Worm (Caenorhabditis elegans): ENCODE results near the gene F25E5.2.

F25E5.2 gene

DNA sequence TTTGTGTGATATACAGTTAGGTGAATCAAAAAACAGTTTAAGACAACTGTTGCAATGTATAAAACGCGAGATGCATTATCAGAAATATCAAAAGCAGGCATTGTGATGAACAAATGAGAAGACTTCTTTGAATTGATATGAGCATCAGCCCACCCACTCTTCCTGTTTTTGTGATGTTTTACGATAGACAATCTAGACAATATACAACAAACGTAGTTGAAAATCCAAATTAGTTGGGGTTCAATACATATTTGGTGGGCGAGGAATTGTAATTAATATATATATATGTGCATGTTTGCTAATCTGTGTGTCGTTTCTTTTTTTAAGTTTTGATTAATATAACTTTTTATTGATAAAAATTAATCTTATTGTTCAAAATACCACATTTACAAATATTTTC, 17.7 kb downstream of the F25E5.2 start, which contains the start of gene str-28:
Gene str-28, minus strand, starts transcription at position 101 of the 400 bp plus-strand sequence.
- no peak for TF ChIP-seq sea-2 (GFP tag; optimal IDR thresholded peaks at IDR 0.05)

DNA sequence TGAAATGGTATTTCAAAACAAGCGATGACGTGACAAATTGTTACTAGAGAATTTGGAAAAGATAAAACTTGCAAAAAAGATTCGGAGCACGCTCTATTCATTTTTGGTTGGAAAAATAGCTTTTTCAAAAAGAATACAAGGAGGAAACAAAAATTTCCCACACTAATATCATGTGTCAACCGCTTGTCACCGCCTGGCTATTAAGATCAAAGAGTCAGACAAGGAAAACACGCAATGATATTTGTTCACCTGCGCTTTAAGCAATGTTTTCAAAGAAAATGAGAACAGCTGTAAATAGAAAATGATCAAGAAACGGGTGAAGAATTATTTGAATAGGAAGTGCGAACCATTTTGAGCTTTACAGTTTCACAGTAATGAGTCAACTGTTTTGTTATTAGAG, 21.7 kb downstream of the F25E5.2 start, which contains the start of gene srh-125:
Gene srh-125, minus strand, starts transcription at position 101 of the 400 bp plus-strand sequence.
- TF ChIP-seq nhr-237 (tag; optimal IDR thresholded peaks at IDR 0.05) (no peak), ceh-9 (tag; optimal IDR thresholded peaks at IDR 0.05) (no peak), ZK546.5 (tag; optimal IDR thresholded peaks at IDR 0.05) (no peak), nhr-43 (tag; optimal IDR thresholded peaks at IDR 0.05; ENCODE audit: poor library complexity, severe bottlenecking) (no peak), egl-27 (tag; optimal IDR thresholded peaks at IDR 0.05) (no peak), R02D3.7 (tag; optimal IDR thresholded peaks at IDR 0.05) (no peak), ceh-28 (tag; optimal IDR thresholded peaks at IDR 0.05) (no peak), fos-1 (tag; optimal IDR thresholded peaks at IDR 0.05) (no peak)

DNA sequence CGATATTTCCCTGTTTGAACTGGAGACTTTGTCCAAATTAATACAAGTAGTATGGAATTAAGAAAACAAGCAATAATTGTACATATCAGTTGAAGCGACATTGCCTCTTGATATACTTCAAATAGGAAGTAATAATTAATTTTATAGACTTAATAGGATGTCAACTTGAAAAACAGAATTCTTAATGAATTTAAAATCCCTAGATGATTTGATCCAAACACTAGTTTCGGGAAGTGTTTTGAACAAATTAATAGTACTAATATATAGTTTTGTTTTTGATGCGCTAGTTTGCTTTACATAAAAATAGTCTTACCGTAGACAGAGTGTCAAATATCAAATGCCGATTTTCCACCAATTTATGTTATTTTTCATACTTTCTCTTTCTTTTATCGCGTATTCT, 23.3 kb downstream of the F25E5.2 start, which contains the start of gene str-190:
Gene str-190, minus strand, starts transcription at position 101 of the 400 bp plus-strand sequence.
- TF ChIP-seq nhr-77 (tag; optimal IDR thresholded peaks at IDR 0.05) (no peak), nhr-76 (tag; optimal IDR thresholded peaks at IDR 0.05) (no peak), nhr-25 (tag; optimal IDR thresholded peaks at IDR 0.05) (no peak), elt-2 (tag; optimal IDR thresholded peaks at IDR 0.05) (no peak), hmg-11 (tag; optimal IDR thresholded peaks at IDR 0.05) (no peak), ceh-16 (tag; optimal IDR thresholded peaks at IDR 0.05) (no peak), fkh-2 (tag; optimal IDR thresholded peaks at IDR 0.05) (no peak), elt-3 (tag; optimal IDR thresholded peaks at IDR 0.05) (no peak), snpc-4 (tag; optimal IDR thresholded peaks at IDR 0.05) (no peak), fkh-10 (GFP tag; optimal IDR thresholded peaks at IDR 0.05) (no peak), zag-1 (tag; optimal IDR thresholded peaks at IDR 0.05) (no peak), daf-12 (tag; optimal IDR thresholded peaks at IDR 0.05) (no peak), eor-1 (tag; optimal IDR thresholded peaks at IDR 0.05) (no peak), ama-1 (optimal IDR thresholded peaks at IDR 0.05) (no peak), nhr-43 (tag; optimal IDR thresholded peaks at IDR 0.05; ENCODE audit: poor library complexity, severe bottlenecking) (no peak), tbx-2 (tag; optimal IDR thresholded peaks at IDR 0.05) (no peak), jun-1 (tag; optimal IDR thresholded peaks at IDR 0.05) (no peak), lin-15B (tag; optimal IDR thresholded peaks at IDR 0.05) (no peak), unc-62 (GFP tag; optimal IDR thresholded peaks at IDR 0.05) (no peak)

DNA sequence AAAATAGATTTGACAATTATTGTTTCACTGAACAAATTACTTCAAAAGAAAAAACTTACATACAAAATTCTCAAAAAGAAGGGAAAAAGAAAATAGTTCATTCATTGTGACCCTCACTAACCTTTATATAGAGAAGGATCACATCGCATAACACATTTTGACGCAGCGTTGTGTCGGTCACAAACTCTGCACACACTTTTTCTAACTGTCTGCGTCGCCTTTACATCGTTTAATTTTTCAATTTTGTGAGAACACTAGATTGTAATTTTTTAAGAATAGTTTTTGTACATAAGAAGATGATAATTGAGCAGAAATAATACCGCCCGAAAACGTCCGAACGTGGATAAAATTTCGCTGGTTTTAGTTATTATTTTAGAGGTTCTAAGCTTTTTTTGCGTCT, 25.8 kb downstream of the F25E5.2 start, which contains the start of gene C18B10.6:
Gene C18B10.6, minus strand, starts transcription at position 101 of the 400 bp plus-strand sequence.
- TF ChIP-seq zag-1 (tag; optimal IDR thresholded peaks at IDR 0.05): no peak
- TF ChIP-seq nhr-76 (tag; optimal IDR thresholded peaks at IDR 0.05): no peak
- TF ChIP-seq tbx-2 (tag; optimal IDR thresholded peaks at IDR 0.05): no peak
- TF ChIP-seq lin-15B (tag; optimal IDR thresholded peaks at IDR 0.05): no peak
- no peak for TF ChIP-seq snpc-4 (tag; optimal IDR thresholded peaks at IDR 0.05)

DNA sequence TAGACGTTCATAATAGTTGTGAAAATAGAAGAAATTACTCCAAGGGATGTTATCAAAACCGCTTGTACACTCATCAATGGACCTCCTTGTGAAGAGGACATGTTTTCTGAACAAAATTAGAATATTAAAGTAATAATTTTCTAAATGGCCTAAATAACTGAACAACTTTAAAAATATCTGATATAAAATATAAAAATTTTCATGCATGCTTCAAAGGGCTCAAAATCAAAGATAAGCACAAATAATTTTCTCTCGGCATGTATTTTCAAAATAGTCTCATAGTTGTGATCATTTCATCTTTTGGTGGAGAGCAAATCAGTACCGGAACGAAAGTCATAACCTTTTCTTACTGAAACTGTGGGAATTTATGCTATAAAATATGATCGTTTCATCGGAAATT, 29.9 kb downstream of the F25E5.2 start, which contains the start of gene srbc-8:
Gene srbc-8, minus strand, starts transcription at position 101 of the 400 bp plus-strand sequence.
- TF ChIP-seq nfya-1 (tag; optimal IDR thresholded peaks at IDR 0.05; ENCODE audit: insufficient read depth) (no peak), hmg-11 (tag; optimal IDR thresholded peaks at IDR 0.05) (no peak), daf-12 (tag; optimal IDR thresholded peaks at IDR 0.05) (no peak), eor-1 (tag; optimal IDR thresholded peaks at IDR 0.05) (no peak), ceh-82 (tag; optimal IDR thresholded peaks at IDR 0.05) (no peak), skn-1 (tag; optimal IDR thresholded peaks at IDR 0.05) (no peak), egl-27 (tag; optimal IDR thresholded peaks at IDR 0.05) (no peak), nhr-25 (tag; optimal IDR thresholded peaks at IDR 0.05) (no peak), ceh-16 (tag; optimal IDR thresholded peaks at IDR 0.05) (no peak), mml-1 (tag; optimal IDR thresholded peaks at IDR 0.05) (no peak), ztf-11 (tag; optimal IDR thresholded peaks at IDR 0.05) (no peak)

DNA sequence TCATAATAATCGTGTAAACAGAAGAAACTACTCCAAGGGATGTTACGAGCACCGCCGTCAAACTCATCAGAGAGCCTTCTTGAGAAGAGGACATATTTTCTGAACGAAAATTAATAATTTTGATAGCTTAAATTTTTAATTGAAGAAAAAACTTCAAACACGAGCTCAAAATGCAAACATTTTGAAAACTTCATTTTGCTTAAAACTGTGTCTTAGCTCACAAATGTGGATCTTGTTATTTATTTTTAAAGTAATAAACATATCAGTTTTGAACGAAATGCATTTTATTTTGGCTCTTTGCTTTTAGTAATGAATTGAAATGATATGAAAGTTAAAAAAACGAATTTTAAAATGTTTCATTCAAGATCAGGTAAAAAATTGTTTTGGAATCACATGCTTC, 32.4 kb downstream of the F25E5.2 start, which contains the start of gene srbc-7:
Gene srbc-7, minus strand, starts transcription at position 101 of the 400 bp plus-strand sequence.
- TF ChIP-seq elt-1 (tag; optimal IDR thresholded peaks at IDR 0.05) (no peak), elt-2 (tag; optimal IDR thresholded peaks at IDR 0.05) (no peak), nhr-67 (tag; optimal IDR thresholded peaks at IDR 0.05) (no peak), elt-3 (tag; optimal IDR thresholded peaks at IDR 0.05) (no peak), fkh-10 (GFP tag; optimal IDR thresholded peaks at IDR 0.05) (no peak), fos-1 (tag; optimal IDR thresholded peaks at IDR 0.05) (no peak), nfya-1 (tag; optimal IDR thresholded peaks at IDR 0.05; ENCODE audit: insufficient read depth) (no peak), aly-2 (tag; optimal IDR thresholded peaks at IDR 0.05) (no peak), lin-39 (tag; optimal IDR thresholded peaks at IDR 0.05) (no peak), nhr-76 (tag; optimal IDR thresholded peaks at IDR 0.05) (no peak), nhr-77 (tag; optimal IDR thresholded peaks at IDR 0.05) (no peak), skn-1 (tag; optimal IDR thresholded peaks at IDR 0.05) (no peak)

Measured in whole organism, L3 larva.